Fruit fly (Drosophila melanogaster) whole organism, wandering third instar larva: Measurements from ENCODE around the gene ncm.

Experiments
- Abd-B ChIP-seq: fragments of >200 bp; optimal IDR thresholded peaks from 2 replicates; lab custom pipeline; 2017; ENCODE audit warnings: missing biosample characterization, missing genetic modification characterization
- CrebA ChIP-seq: fragments of 200-800 bp; sonication (Bioruptor generic); optimal IDR thresholded peaks from 2 replicates; lab custom pipeline; 2016; ENCODE audit warnings: missing biosample characterization, mild to moderate bottlenecking, missing genetic modification characterization, borderline replicate concordance
- GATAd ChIP-seq: sonication (Bioruptor generic); optimal IDR thresholded peaks from 2 replicates; lab custom pipeline; 2016; ENCODE audit warnings: missing biosample characterization, missing genetic modification characterization
- jim ChIP-seq: fragments of 175-275, 200-325 bp; sonication (Bioruptor generic); optimal IDR thresholded peaks from 2 replicates; lab custom pipeline; 2016; ENCODE audit warnings: missing biosample characterization, mild to moderate bottlenecking, missing genetic modification characterization
- lola ChIP-seq: fragments of >200 bp; optimal IDR thresholded peaks from 2 replicates; lab custom pipeline; 2017; ENCODE audit warnings: missing biosample characterization, missing genetic modification characterization
- psq ChIP-seq: fragments of 200-800 bp; sonication (Bioruptor generic); optimal IDR thresholded peaks from 3 replicates; lab custom pipeline; 2017; ENCODE audit warnings: missing biosample characterization, mild to moderate bottlenecking, missing genetic modification characterization, moderate library complexity
- usp ChIP-seq: fragments of >200 bp; optimal IDR thresholded peaks from 2 replicates; lab custom pipeline; 2017; ENCODE audit warnings: missing biosample characterization, missing genetic modification characterization

dm6 chr2L:18441220-18441619 lies 7.5 kb downstream of the ncm start:
- no peak for TF ChIP-seq Abd-B (GFP tag; lab: Kevin White, UChicago)
- TF ChIP-seq GATAd: no peak
- no peak for TF ChIP-seq lola (GFP tag; lab: Kevin White, UChicago)
- TF ChIP-seq usp (GFP tag; lab: Kevin White, UChicago): no peak
- no peak for TF ChIP-seq jim (GFP tag; lab: Kevin White, UChicago)
- no peak for TF ChIP-seq psq (GFP tag; lab: Kevin White, UChicago)
- TF ChIP-seq CrebA (GFP tag; lab: Kevin White, UChicago): no peak
